Fruit fly (Drosophila melanogaster): ENCODE measurements around the gene CG11723.

The CG11723 gene

dm6 chr2L:2147208-2147607 lies at the start of gene CG11723, which contains the start of gene Tbcd:
CG11723 (minus strand) TSS chr2L:2147275.
Tbcd (plus strand) TSS chr2L:2147518.
- peak; percentile 81 for TF ChIP-seq gl (tag; optimal IDR thresholded peaks at IDR 0.05)
- TF ChIP-seq Ets98B (GFP tag; IDR thresholded peaks at IDR 0.05) = peak; percentile 95
- TF ChIP-seq D1 (tag; optimal IDR thresholded peaks at IDR 0.05) = no peak
- peak; percentile 92 for TF ChIP-seq Snoo (tag; optimal IDR thresholded peaks at IDR 0.05)
- peak; percentile 92 for TF ChIP-seq CG8301 (tag; optimal IDR thresholded peaks at IDR 0.05)
- peak; percentile 91 for TF ChIP-seq CG8159 (tag; optimal IDR thresholded peaks at IDR 0.05)
- TF ChIP-seq CG32121 (GFP tag; IDR thresholded peaks at IDR 0.05) = peak; percentile 93
- TF ChIP-seq fd96Ca (GFP tag; IDR thresholded peaks at IDR 0.05) = peak; percentile 94
- TF ChIP-seq CG9948 (tag; optimal IDR thresholded peaks at IDR 0.05) = peak; percentile 85
- no peak for TF ChIP-seq Pif1B (GFP tag; optimal IDR thresholded peaks at IDR 0.05)
- peak; percentile 95 for TF ChIP-seq CG12605 (GFP tag; IDR thresholded peaks at IDR 0.05)
- TF ChIP-seq CG13204 (GFP tag; optimal IDR thresholded peaks at IDR 0.05) = no peak
- peak; percentile 93 for TF ChIP-seq CG15710 (tag; optimal IDR thresholded peaks at IDR 0.05)
- peak; percentile 97 for TF ChIP-seq CG4496 (GFP tag; IDR thresholded peaks at IDR 0.05)
- TF ChIP-seq CG17806 (tag; optimal IDR thresholded peaks at IDR 0.05) = peak; percentile 99
- TF ChIP-seq rn (GFP tag; IDR thresholded peaks at IDR 0.05) = peak; percentile 86
- peak; percentile 91 for TF ChIP-seq CG34367 (tag; optimal IDR thresholded peaks at IDR 0.05)
- TF ChIP-seq CG14655 (GFP tag; optimal IDR thresholded peaks at IDR 0.05) = no peak
- no peak for TF ChIP-seq EcR (GFP tag; optimal IDR thresholded peaks at IDR 0.05)
- peak; percentile 85 for TF ChIP-seq CG10348 (GFP tag; IDR thresholded peaks at IDR 0.05)
- TF ChIP-seq Pif1A (GFP tag; optimal IDR thresholded peaks at IDR 0.05) = no peak

- TF ChIP-seq CG8159 (tag; optimal IDR thresholded peaks at IDR 0.05) = no peak
- no peak for TF ChIP-seq CG8301 (tag; optimal IDR thresholded peaks at IDR 0.05)
- no peak for TF ChIP-seq CG15710 (tag; optimal IDR thresholded peaks at IDR 0.05)
- no peak for TF ChIP-seq CG34367 (tag; optimal IDR thresholded peaks at IDR 0.05)
- no peak for TF ChIP-seq CG12605 (GFP tag; IDR thresholded peaks at IDR 0.05)
- TF ChIP-seq EcR (GFP tag; optimal IDR thresholded peaks at IDR 0.05) = no peak
- no peak for TF ChIP-seq CG10348 (GFP tag; IDR thresholded peaks at IDR 0.05)
- TF ChIP-seq CG13204 (GFP tag; optimal IDR thresholded peaks at IDR 0.05) = no peak
- no peak for TF ChIP-seq CG32121 (GFP tag; IDR thresholded peaks at IDR 0.05)
- TF ChIP-seq rn (GFP tag; IDR thresholded peaks at IDR 0.05) = no peak
- no peak for TF ChIP-seq Pif1B (GFP tag; optimal IDR thresholded peaks at IDR 0.05)
- no peak for TF ChIP-seq CG4496 (GFP tag; IDR thresholded peaks at IDR 0.05)
- TF ChIP-seq Snoo (tag; optimal IDR thresholded peaks at IDR 0.05) = no peak
- TF ChIP-seq CG14655 (GFP tag; optimal IDR thresholded peaks at IDR 0.05) = no peak
- no peak for TF ChIP-seq fd96Ca (GFP tag; IDR thresholded peaks at IDR 0.05)
- no peak for TF ChIP-seq Ets98B (GFP tag; IDR thresholded peaks at IDR 0.05)
Observed at dm6 chr2L:2195328-2195727, 48.3 kb upstream of the CG11723 start.

- no peak for TF ChIP-seq Pif1A (GFP tag; optimal IDR thresholded peaks at IDR 0.05)
- TF ChIP-seq EcR (GFP tag; optimal IDR thresholded peaks at IDR 0.05) = peak; percentile 42
- TF ChIP-seq Ets98B (GFP tag; IDR thresholded peaks at IDR 0.05) = no peak
Observed at dm6 chr2L:2194305-2194828, 47.3 kb upstream of the CG11723 start.

dm6 chr2L:2193357-2193780 lies 46.3 kb upstream of the CG11723 start:
- TF ChIP-seq Snoo (tag; optimal IDR thresholded peaks at IDR 0.05) = peak; percentile 81
- peak; percentile 41 for TF ChIP-seq CG13204 (GFP tag; optimal IDR thresholded peaks at IDR 0.05)
- no peak for TF ChIP-seq CG32121 (GFP tag; IDR thresholded peaks at IDR 0.05)
- no peak for TF ChIP-seq D1 (tag; optimal IDR thresholded peaks at IDR 0.05)
- peak; percentile 33 for TF ChIP-seq Pif1B (GFP tag; optimal IDR thresholded peaks at IDR 0.05)
- TF ChIP-seq CG34367 (tag; optimal IDR thresholded peaks at IDR 0.05) = peak; percentile 12
- peak; percentile 87 for TF ChIP-seq EcR (GFP tag; optimal IDR thresholded peaks at IDR 0.05)
- TF ChIP-seq CG15710 (tag; optimal IDR thresholded peaks at IDR 0.05) = peak; percentile 27
- peak; percentile 35 for TF ChIP-seq CG8301 (tag; optimal IDR thresholded peaks at IDR 0.05)
- TF ChIP-seq Ets98B (GFP tag; IDR thresholded peaks at IDR 0.05) = no peak
- TF ChIP-seq Pif1A (GFP tag; optimal IDR thresholded peaks at IDR 0.05) = peak; percentile 28
- no peak for TF ChIP-seq rn (GFP tag; IDR thresholded peaks at IDR 0.05)
- peak; percentile 32 for TF ChIP-seq CG14655 (GFP tag; optimal IDR thresholded peaks at IDR 0.05)
- TF ChIP-seq CG9948 (tag; optimal IDR thresholded peaks at IDR 0.05) = no peak
- no peak for TF ChIP-seq CG4496 (GFP tag; IDR thresholded peaks at IDR 0.05)
- no peak for TF ChIP-seq fd96Ca (GFP tag; IDR thresholded peaks at IDR 0.05)
- no peak for TF ChIP-seq CG12605 (GFP tag; IDR thresholded peaks at IDR 0.05)
- peak; percentile 65 for TF ChIP-seq gl (tag; optimal IDR thresholded peaks at IDR 0.05)
- TF ChIP-seq CG8159 (tag; optimal IDR thresholded peaks at IDR 0.05) = peak; percentile 45
- no peak for TF ChIP-seq CG10348 (GFP tag; IDR thresholded peaks at IDR 0.05)
- peak; percentile 32 for TF ChIP-seq CG17806 (tag; optimal IDR thresholded peaks at IDR 0.05)

dm6 chr2L:2192123-2192601 lies 45.1 kb upstream of the CG11723 start, which contains the start of gene CG10874:
CG10874 (minus strand) TSS chr2L:2192386.
- no peak for TF ChIP-seq CG8159 (tag; optimal IDR thresholded peaks at IDR 0.05)

- TF ChIP-seq fd96Ca (GFP tag; IDR thresholded peaks at IDR 0.05) (no peak), Pif1A (GFP tag; optimal IDR thresholded peaks at IDR 0.05) (no peak), CG8301 (tag; optimal IDR thresholded peaks at IDR 0.05) (no peak), CG9948 (tag; optimal IDR thresholded peaks at IDR 0.05) (no peak), Pif1B (GFP tag; optimal IDR thresholded peaks at IDR 0.05) (no peak), CG17806 (tag; optimal IDR thresholded peaks at IDR 0.05) (no peak), rn (GFP tag; IDR thresholded peaks at IDR 0.05) (no peak), gl (tag; optimal IDR thresholded peaks at IDR 0.05) (no peak), Snoo (tag; optimal IDR thresholded peaks at IDR 0.05) (no peak), CG32121 (GFP tag; IDR thresholded peaks at IDR 0.05) (no peak), CG13204 (GFP tag; optimal IDR thresholded peaks at IDR 0.05) (no peak), CG4496 (GFP tag; IDR thresholded peaks at IDR 0.05) (no peak)
Observed at dm6 chr2L:2191404-2191803, 44.3 kb upstream of the CG11723 start.
